Fruit fly (Drosophila melanogaster): Measurements from ENCODE around the gene CG17896.

DNA sequence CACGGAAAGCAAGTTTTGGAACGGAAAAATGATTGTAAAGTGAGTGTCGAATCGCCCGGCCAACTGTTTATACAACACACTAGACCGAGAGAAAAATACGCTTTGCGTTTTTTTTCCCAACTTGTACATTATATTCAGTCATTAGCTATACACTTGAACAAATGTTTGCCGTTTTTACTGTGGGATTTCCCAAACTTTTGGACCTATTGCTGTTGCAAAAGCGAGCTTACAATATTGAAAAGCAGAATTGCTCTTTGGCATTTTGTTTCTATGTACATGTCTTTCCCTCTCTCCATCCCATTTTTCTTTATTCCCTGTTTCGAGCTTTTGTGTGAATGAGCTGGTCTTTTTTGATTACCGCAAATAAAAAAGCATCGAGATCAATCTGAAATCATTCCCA lies 4.1 kb upstream of the CG17896 start:
- TF ChIP-seq CTCF (optimal IDR thresholded peaks at IDR 0.05) = no peak
- TF ChIP-seq CG8478 (optimal IDR thresholded peaks at IDR 0.05) = no peak
